Fruit fly (Drosophila melanogaster) whole organism, embryonic: ENCODE results near the gene CG5687.
A peak's percentile ranks its signal among the peaks of the same experiment; 100 is the strongest.

Experiments used
- Atf3 ChIP-seq: fragments of 200-800 bp; sonication (Bioruptor generic); optimal IDR thresholded peaks from 3 replicates; lab custom pipeline; 2016; ENCODE audit warnings: missing biosample characterization, missing genetic modification characterization
- Atf6 ChIP-seq: fragments of 200-800 bp; sonication (Bioruptor generic); IDR thresholded peaks from 2 replicates; pipeline ENCODE4 v1.3.6; 2022; ENCODE audit warnings: missing biosample characterization, missing genetic modification characterization
- B-H2 ChIP-seq: fragments of 200-800 bp; sonication (Bioruptor generic); optimal IDR thresholded peaks from 2 replicates; lab custom pipeline; 2018; ENCODE audit warnings: missing biosample characterization, mild to moderate bottlenecking, missing genetic modification characterization
- CG10543 ChIP-seq: fragments of 200-800 bp; sonication (Bioruptor generic); optimal IDR thresholded peaks from 3 replicates; lab custom pipeline; 2017; ENCODE audit warnings: missing biosample characterization, mild to moderate bottlenecking, missing genetic modification characterization, moderate library complexity
- CG12391 ChIP-seq: fragments of 200-800 bp; sonication (Bioruptor generic); optimal IDR thresholded peaks from 3 replicates; lab custom pipeline; 2018; ENCODE audit warnings: missing biosample characterization, mild to moderate bottlenecking, missing genetic modification characterization, moderate library complexity
- CG13894 ChIP-seq: fragments of 200-800 bp; sonication (Bioruptor generic); optimal IDR thresholded peaks from 3 replicates; lab custom pipeline; 2018; ENCODE audit warnings: missing biosample characterization, mild to moderate bottlenecking, missing genetic modification characterization, moderate library complexity
- CG14710 ChIP-seq: fragments of 200-800 bp; sonication (Bioruptor generic); optimal IDR thresholded peaks from 3 replicates; lab custom pipeline; 2019; ENCODE audit warnings: missing biosample characterization, mild to moderate bottlenecking, missing genetic modification characterization, moderate library complexity
- CG17385 ChIP-seq: fragments of 200-800 bp; sonication (Bioruptor generic); optimal IDR thresholded peaks from 3 replicates; lab custom pipeline; 2018; ENCODE audit warnings: missing biosample characterization, mild to moderate bottlenecking, missing genetic modification characterization
- CG17829 ChIP-seq: fragments of 200-800 bp; optimal IDR thresholded peaks from 2 replicates; lab custom pipeline; 2019; ENCODE audit warnings: missing biosample characterization, mild to moderate bottlenecking, missing genetic modification characterization, moderate library complexity
- CG2116 ChIP-seq: fragments of 200-800 bp; sonication (Bioruptor generic); optimal IDR thresholded peaks from 3 replicates; lab custom pipeline; 2018; ENCODE audit warnings: missing biosample characterization, mild to moderate bottlenecking, missing genetic modification characterization
- CG2199 ChIP-seq: fragments of 200-800 bp; sonication (Bioruptor generic); IDR thresholded peaks from 3 replicates; pipeline ENCODE4 v1.3.6; 2022; ENCODE audit warnings: missing biosample characterization, missing genetic modification characterization
- CG4328 ChIP-seq: fragments of 200-800 bp; sonication (Bioruptor generic); optimal IDR thresholded peaks from 3 replicates; lab custom pipeline; 2017; ENCODE audit warnings: missing biosample characterization, missing genetic modification reagents, missing genetic modification characterization
- CG4854 ChIP-seq: fragments of 200-800 bp; sonication (Bioruptor generic); optimal IDR thresholded peaks from 2 replicates; lab custom pipeline; 2016; ENCODE audit warnings: missing biosample characterization, missing genetic modification characterization, inconsistent platforms
- CG6175 ChIP-seq: fragments of 200-800 bp; sonication (Bioruptor generic); IDR thresholded peaks from 3 replicates; pipeline ENCODE4 v1.3.6; 2022; ENCODE audit warnings: missing biosample characterization, missing genetic modification characterization
- CG6791 ChIP-seq: fragments of 200-800 bp; sonication (Bioruptor generic); IDR thresholded peaks from 3 replicates; pipeline ENCODE4 v1.3.6; 2022; ENCODE audit warnings: missing biosample characterization, missing genetic modification characterization; ENCODE audit not compliant: partially characterized antibody
- CG6854 ChIP-seq: fragments of 200-800 bp; sonication (Bioruptor generic); optimal IDR thresholded peaks from 3 replicates; lab custom pipeline; 2017; ENCODE audit warnings: missing biosample characterization, mild to moderate bottlenecking, missing genetic modification characterization
- CG7745 ChIP-seq: fragments of 200-800 bp; sonication (Bioruptor generic); optimal IDR thresholded peaks from 2 replicates; lab custom pipeline; 2018; ENCODE audit warnings: missing biosample characterization, mild to moderate bottlenecking, missing genetic modification characterization, moderate library complexity
- CG9215 ChIP-seq: fragments of 200-800 bp; sonication (Bioruptor generic); IDR thresholded peaks from 2 replicates; pipeline ENCODE4 v1.3.6; 2022; ENCODE audit warnings: missing biosample characterization, missing genetic modification characterization
- CrebB ChIP-seq: fragments of 200-800 bp; sonication (Bioruptor generic); optimal IDR thresholded peaks from 3 replicates; lab custom pipeline; 2018; ENCODE audit warnings: missing biosample characterization, mild to moderate bottlenecking, missing genetic modification characterization
- D19B ChIP-seq: fragments of 200-800 bp; sonication (Bioruptor generic); optimal IDR thresholded peaks from 2 replicates; lab custom pipeline; 2017; ENCODE audit warnings: missing biosample characterization, mild to moderate bottlenecking, missing genetic modification characterization
- Deaf1 ChIP-seq: fragments of 200-800 bp; optimal IDR thresholded peaks from 3 replicates; lab custom pipeline; 2019; ENCODE audit warnings: missing biosample characterization, mild to moderate bottlenecking, missing genetic modification characterization, moderate library complexity
- Dll ChIP-seq: fragments of 200-800 bp; sonication (Bioruptor generic); IDR thresholded peaks from 4 replicates; pipeline ENCODE4 v1.3.6; 2022; ENCODE audit warnings: missing biosample characterization, missing genetic modification characterization; ENCODE audit not compliant: partially characterized antibody
- Elba2 ChIP-seq: fragments of 200-800 bp; sonication (Bioruptor generic); optimal IDR thresholded peaks from 3 replicates; lab custom pipeline; 2016; ENCODE audit warnings: missing biosample characterization, missing genetic modification characterization
- Ets97D ChIP-seq: fragments of 200-800 bp; sonication (Bioruptor generic); optimal IDR thresholded peaks from 3 replicates; lab custom pipeline; 2016; ENCODE audit warnings: missing biosample characterization, missing genetic modification characterization
- H15 ChIP-seq: fragments of 200-800 bp; sonication (Bioruptor generic); IDR thresholded peaks from 3 replicates; pipeline ENCODE4 v1.3.6; 2022; ENCODE audit warnings: missing biosample characterization, missing genetic modification characterization
- Hand ChIP-seq: fragments of 200-800 bp; sonication (Bioruptor generic); optimal IDR thresholded peaks from 2 replicates; lab custom pipeline; 2017; ENCODE audit warnings: mild to moderate bottlenecking, missing biosample characterization, missing genetic modification reagents, missing genetic modification characterization
- HmgZ ChIP-seq: fragments of 200-800 bp; sonication (Bioruptor generic); optimal IDR thresholded peaks from 2 replicates; lab custom pipeline; 2018; ENCODE audit warnings: missing biosample characterization, mild to moderate bottlenecking, missing genetic modification characterization
- Hmx ChIP-seq: fragments of 200-800 bp; sonication (Bioruptor generic); optimal IDR thresholded peaks from 2 replicates; lab custom pipeline; 2016; ENCODE audit warnings: missing biosample characterization, missing genetic modification characterization
- Lhr ChIP-seq: fragments of 200-800 bp; sonication (Bioruptor generic); optimal IDR thresholded peaks from 3 replicates; lab custom pipeline; 2017; ENCODE audit warnings: mild to moderate bottlenecking, missing biosample characterization, missing genetic modification reagents, missing genetic modification characterization
- MTF-1 ChIP-seq: fragments of 200-800 bp; sonication (Bioruptor generic); optimal IDR thresholded peaks from 2 replicates; lab custom pipeline; 2018; ENCODE audit warnings: missing biosample characterization, mild to moderate bottlenecking, missing genetic modification characterization, borderline replicate concordance
- Poxn ChIP-seq: fragments of 200-800 bp; sonication (Bioruptor generic); IDR thresholded peaks from 2 replicates; pipeline ENCODE4 v1.3.6; 2022; ENCODE audit warnings: missing biosample characterization, missing genetic modification characterization
- Ptx1 ChIP-seq: fragments of 200-800 bp; sonication (Bioruptor generic); IDR thresholded peaks from 2 replicates; pipeline ENCODE4 v1.3.6; 2022; ENCODE audit warnings: missing biosample characterization, missing genetic modification characterization
- Scr ChIP-seq: fragments of 200-800 bp; sonication (Bioruptor generic); IDR thresholded peaks from 2 replicates; pipeline ENCODE4 v1.3.6; 2022; ENCODE audit warnings: missing biosample characterization, missing genetic modification characterization; ENCODE audit not compliant: partially characterized antibody
- Sry-δ ChIP-seq: fragments of 200-800 bp; sonication (Bioruptor generic); optimal IDR thresholded peaks from 2 replicates; lab custom pipeline; 2016; ENCODE audit warnings: missing biosample characterization, missing genetic modification characterization
- Trl ChIP-seq, 3 experiments: fragments of >200 bp in 2 of 3; fragments of 200-800 bp in 1 of 3; sonication (Bioruptor generic) in 1 of 3; optimal IDR thresholded peaks; 2 replicates in 1 of 3; 3 replicates in 2 of 3; lab custom pipeline; 2016 to 2017; ENCODE audit warnings: missing biosample characterization in 1 of 3, missing genetic modification characterization in 1 of 3
- bsh ChIP-seq, 2 experiments: fragments of 200-800 bp; sonication (Bioruptor generic); optimal IDR thresholded peaks; 2 replicates each; lab custom pipeline; 2017 to 2018; ENCODE audit warnings: mild to moderate bottlenecking in 2 of 2, missing biosample characterization in 2 of 2, missing genetic modification characterization in 2 of 2, moderate library complexity in 1 of 2
- crc ChIP-seq: fragments of 200-800 bp; sonication (Bioruptor generic); optimal IDR thresholded peaks from 2 replicates; lab custom pipeline; 2016; ENCODE audit warnings: missing biosample characterization, missing genetic modification characterization
- danr ChIP-seq: fragments of 200-800 bp; sonication (Bioruptor generic); IDR thresholded peaks from 2 replicates; pipeline ENCODE4 v1.3.6; 2022; ENCODE audit warnings: missing biosample characterization, missing genetic modification characterization
- exex ChIP-seq: fragments of 200-800 bp; sonication (Bioruptor generic); optimal IDR thresholded peaks from 4 replicates; lab custom pipeline; 2018; ENCODE audit warnings: missing biosample characterization, mild to moderate bottlenecking, missing genetic modification characterization, moderate library complexity
- eyg ChIP-seq: fragments of 200-800 bp; sonication (Bioruptor generic); optimal IDR thresholded peaks from 3 replicates; lab custom pipeline; 2016; ENCODE audit warnings: missing biosample characterization, missing genetic modification characterization
- gfzf ChIP-seq: fragments of 200-800 bp; sonication (Bioruptor generic); optimal IDR thresholded peaks from 2 replicates; lab custom pipeline; 2016; ENCODE audit warnings: missing biosample characterization, mild to moderate bottlenecking, missing genetic modification characterization, moderate library complexity
- kni ChIP-seq: fragments of 200-800 bp; sonication (Bioruptor generic); optimal IDR thresholded peaks from 3 replicates; lab custom pipeline; 2017; ENCODE audit warnings: mild to moderate bottlenecking, missing biosample characterization, missing genetic modification reagents, missing genetic modification characterization
- nom ChIP-seq: fragments of 200-800 bp; sonication (Bioruptor generic); optimal IDR thresholded peaks from 2 replicates; lab custom pipeline; 2017; ENCODE audit warnings: missing biosample characterization, missing genetic modification characterization, mild to moderate bottlenecking, moderate library complexity, missing genetic modification reagents
- odd ChIP-seq: fragments of 200-800 bp; sonication (Bioruptor generic); optimal IDR thresholded peaks from 2 replicates; lab custom pipeline; 2017; ENCODE audit warnings: missing biosample characterization, mild to moderate bottlenecking, missing genetic modification characterization
- salm ChIP-seq: fragments of 200-800 bp; sonication (Bioruptor generic); optimal IDR thresholded peaks from 2 replicates; lab custom pipeline; 2018; ENCODE audit warnings: missing biosample characterization, mild to moderate bottlenecking, missing genetic modification characterization
- vnd ChIP-seq: fragments of 200-800 bp; sonication (Bioruptor generic); IDR thresholded peaks from 3 replicates; pipeline ENCODE4 v1.3.6; 2022; ENCODE audit warnings: missing biosample characterization, missing genetic modification characterization; ENCODE audit not compliant: partially characterized antibody
- vvl ChIP-seq: fragments of 200-800 bp; sonication (Bioruptor generic); IDR thresholded peaks from 2 replicates; pipeline ENCODE4 v1.3.6; 2022; ENCODE audit warnings: missing biosample characterization, missing genetic modification characterization

The CG5687 gene

DNA sequence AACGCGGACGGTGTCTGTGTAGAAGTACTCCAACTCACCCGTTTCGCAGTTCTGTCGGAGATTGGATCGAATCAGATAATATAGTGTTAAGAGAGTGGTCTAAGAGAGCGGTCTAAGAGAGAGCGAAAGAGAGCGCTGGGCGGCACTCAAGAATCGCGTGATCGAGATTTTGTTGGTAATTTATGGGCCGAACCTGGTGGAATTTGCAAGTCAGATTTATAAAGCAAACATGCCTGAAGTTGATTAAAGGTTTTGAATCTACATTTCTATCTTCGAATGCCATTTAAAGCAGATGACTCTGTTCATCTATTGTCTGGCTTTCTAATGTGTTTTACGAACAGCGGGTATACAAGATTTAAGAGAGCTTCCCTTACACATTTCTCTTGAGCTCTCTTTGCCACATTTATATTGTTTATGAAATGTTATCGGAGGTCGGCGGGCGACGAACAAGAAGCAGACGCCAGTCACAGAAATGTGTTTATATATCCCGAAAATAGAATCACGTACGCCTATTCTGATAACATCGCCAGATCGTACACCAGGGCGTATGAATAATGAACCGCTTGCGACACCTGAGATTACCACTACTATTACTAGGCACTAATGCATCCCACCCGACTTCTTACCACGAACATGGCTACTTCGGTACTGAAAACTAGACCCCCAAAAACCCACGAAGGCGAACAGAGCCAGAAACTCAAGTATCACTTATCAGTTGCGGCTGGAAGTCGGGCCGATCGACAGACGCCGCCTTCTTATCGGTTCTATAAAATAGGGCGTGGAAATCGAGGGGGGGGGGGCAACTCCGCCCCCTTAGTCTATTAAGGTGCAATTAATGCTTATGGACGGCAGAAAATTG lies 28.8 kb upstream of the CG5687 start (continued):
- TF ChIP-seq Ptx1 (GFP tag; lab: Robert Waterston, UW) (no peak), CG17385 (peak; percentile 78), CG6791 (GFP tag; lab: Robert Waterston, UW) (no peak), Ets97D (GFP tag; lab: Kevin White, UChicago) (no peak), CG9215 (GFP tag; lab: Robert Waterston, UW) (no peak), CG4854 (GFP tag; lab: Kevin White, UChicago) (no peak), Trl (optimal IDR thresholded peaks at IDR 0.05; lab: Kevin White, UChicago) (peak; percentile 66 to 95), Trl (GFP tag; optimal IDR thresholded peaks at IDR 0.05; lab: Kevin White, UChicago) (no peak), CG2199 (GFP tag; lab: Robert Waterston, UW) (0 out of 3 replicates have a peak, but pooled peaks have one; percentile 63), vvl (GFP tag; lab: Robert Waterston, UW) (peak; percentile 54; the same call in 1 of the 2 replicates), gfzf (GFP tag; lab: Kevin White, UChicago) (no peak), CG6175 (GFP tag; lab: Robert Waterston, UW) (no peak), CG7745 (no peak), kni (GFP tag; lab: Kevin White, UChicago) (no peak), CG14710 (tag; lab: Kevin White, UChicago) (no peak), eyg (GFP tag; lab: Kevin White, UChicago) (no peak), bsh (GFP tag; optimal IDR thresholded peaks at IDR 0.05; lab: Kevin White, UChicago) (peak in 1 of 2 experiments; percentile 5), salm (tag; lab: Kevin White, UChicago) (no peak), CG10543 (peak; percentile 91), Elba2 (GFP tag; lab: Kevin White, UChicago) (no peak), B-H2 (GFP tag; lab: Kevin White, UChicago) (peak; percentile 14), H15 (GFP tag; lab: Robert Waterston, UW) (no peak), D19B (GFP tag; lab: Kevin White, UChicago) (no peak), CG6854 (GFP tag; lab: Kevin White, UChicago) (no peak), Lhr (no peak), Scr (GFP tag; lab: Robert Waterston, UW) (0 out of 2 replicates have a peak, but pooled peaks have one; percentile 22), Deaf1 (peak; percentile 93), CG17829 (tag; lab: Kevin White, UChicago) (no peak), HmgZ (peak; percentile 38), Atf3 (no peak), Hand (GFP tag; lab: Kevin White, UChicago) (peak; percentile 6), CG2116 (GFP tag; lab: Kevin White, UChicago) (no peak), MTF-1 (no peak), Sry-δ (GFP tag; lab: Kevin White, UChicago) (no peak), CrebB (tag; lab: Kevin White, UChicago) (peak; percentile 4), Hmx (no peak), CG4328 (GFP tag; lab: Kevin White, UChicago) (no peak), Poxn (GFP tag; lab: Robert Waterston, UW) (no peak), odd (GFP tag; lab: Kevin White, UChicago) (peak; percentile 37), Atf6 (GFP tag; lab: Robert Waterston, UW) (0 out of 2 replicates have a peak, but pooled peaks have one; percentile 21), Dll (GFP tag; lab: Robert Waterston, UW) (peak; percentile 60; the same call in 1 of the 4 replicates), CG12391 (tag; lab: Kevin White, UChicago) (no peak), vnd (GFP tag; lab: Robert Waterston, UW) (no peak), danr (GFP tag; lab: Robert Waterston, UW) (no peak), exex (tag; lab: Kevin White, UChicago) (peak; percentile 87), nom (peak; percentile 40), crc (GFP tag; lab: Kevin White, UChicago) (no peak), CG13894 (tag; lab: Kevin White, UChicago) (peak; percentile 43)
